Worm (Caenorhabditis elegans) whole organism, L2 larva: ENCODE measurements around the gene fbxa-81.

Experiments
- C34F6.9 ChIP-seq: fragments of 150-350 bp; optimal IDR thresholded peaks from 2 replicates; lab custom pipeline; 2014; ENCODE audit warnings: missing biosample characterization, missing genetic modification characterization
- Y55F3AM.14 ChIP-seq: fragments of 200-800 bp; sonication (Bioruptor generic); optimal IDR thresholded peaks from 2 replicates; lab custom pipeline; 2018; ENCODE audit warnings: mild to moderate bottlenecking, missing genetic modification characterization, missing compliant biosample characterization
- ZK546.5 ChIP-seq: sonication (generic microtip); optimal IDR thresholded peaks from 2 replicates; lab custom pipeline; 2017; ENCODE audit warnings: missing biosample characterization, missing genetic modification characterization
- alr-1 ChIP-seq: fragments of 150-350 bp; optimal IDR thresholded peaks from 2 replicates; lab custom pipeline; 2014; ENCODE audit warnings: missing biosample characterization, missing genetic modification characterization
- aly-2 ChIP-seq: fragments of 150-350 bp; optimal IDR thresholded peaks from 2 replicates; lab custom pipeline; 2014; ENCODE audit warnings: missing biosample characterization, missing genetic modification characterization
- ama-1 ChIP-seq: fragments of 150-350 bp; optimal IDR thresholded peaks from 2 replicates; lab custom pipeline; 2018; ENCODE audit warnings: inconsistent platforms
- blmp-1 ChIP-seq: sonication (generic microtip); optimal IDR thresholded peaks from 2 replicates; lab custom pipeline; 2017; ENCODE audit warnings: missing genetic modification characterization, mild to moderate bottlenecking, missing compliant biosample characterization, antibody characterized with exemption, moderate library complexity; ENCODE audit not compliant: insufficient read depth
- ceh-16 ChIP-seq: fragments of 150-350 bp; optimal IDR thresholded peaks from 2 replicates; lab custom pipeline; 2014; ENCODE audit warnings: missing biosample characterization, missing genetic modification characterization
- ceh-82 ChIP-seq: fragments of 150-350 bp; optimal IDR thresholded peaks from 2 replicates; lab custom pipeline; 2014; ENCODE audit warnings: missing biosample characterization, missing genetic modification characterization
- crh-2 ChIP-seq: sonication (generic microtip); optimal IDR thresholded peaks from 2 replicates; lab custom pipeline; 2017; ENCODE audit warnings: missing biosample characterization, missing genetic modification characterization
- dmd-4 ChIP-seq: sonication (generic microtip); optimal IDR thresholded peaks from 2 replicates; lab custom pipeline; 2017; ENCODE audit warnings: missing biosample characterization, missing genetic modification characterization
- egl-27 ChIP-seq: sonication (generic microtip); optimal IDR thresholded peaks from 3 replicates; lab custom pipeline; 2017; ENCODE audit warnings: missing biosample characterization, missing genetic modification reagents, missing genetic modification characterization
- elt-1 ChIP-seq: fragments of 150-350 bp; optimal IDR thresholded peaks from 2 replicates; lab custom pipeline; 2014; ENCODE audit warnings: missing biosample characterization, missing genetic modification characterization
- elt-3 ChIP-seq: sonication (generic microtip); optimal IDR thresholded peaks from 2 replicates; lab custom pipeline; 2017; ENCODE audit warnings: missing biosample characterization, missing genetic modification characterization
- fos-1 ChIP-seq: fragments of 150-350 bp; optimal IDR thresholded peaks from 2 replicates; lab custom pipeline; 2014; ENCODE audit warnings: missing biosample characterization, missing genetic modification characterization
- gmeb-1 ChIP-seq: fragments of 150-350 bp; optimal IDR thresholded peaks from 2 replicates; lab custom pipeline; 2014; ENCODE audit warnings: missing biosample characterization, missing genetic modification characterization
- lin-11 ChIP-seq: fragments of 150-350 bp; sonication (generic microtip); optimal IDR thresholded peaks from 2 replicates; lab custom pipeline; 2014; ENCODE audit warnings: missing biosample characterization, missing genetic modification characterization, inconsistent platforms, mixed read lengths
- lin-13 ChIP-seq: fragments of 150-350 bp; optimal IDR thresholded peaks from 2 replicates; lab custom pipeline; 2014; ENCODE audit warnings: missing biosample characterization, missing genetic modification reagents, missing genetic modification characterization
- lsy-2 ChIP-seq, 2 experiments: fragments of 150-350 bp in 1 of 2; sonication (generic microtip) in 1 of 2; optimal IDR thresholded peaks; 2 replicates each; lab custom pipeline; 2014 to 2017; ENCODE audit warnings: missing biosample characterization in 2 of 2, missing genetic modification characterization in 2 of 2
- mab-5 ChIP-seq: fragments of 150-350 bp; optimal IDR thresholded peaks from 2 replicates; lab custom pipeline; 2014; ENCODE audit warnings: missing biosample characterization, missing genetic modification characterization
- nhr-10 ChIP-seq: sonication (generic microtip); optimal IDR thresholded peaks from 2 replicates; lab custom pipeline; 2017; ENCODE audit warnings: missing biosample characterization, missing genetic modification characterization
- nhr-12 ChIP-seq: fragments of 150-350 bp; optimal IDR thresholded peaks from 2 replicates; lab custom pipeline; 2014; ENCODE audit warnings: missing biosample characterization, missing genetic modification characterization
- nhr-129 ChIP-seq: fragments of 150-350 bp; optimal IDR thresholded peaks from 2 replicates; lab custom pipeline; 2014; ENCODE audit warnings: missing biosample characterization, missing genetic modification characterization
- nhr-21 ChIP-seq: fragments of 150-350 bp; optimal IDR thresholded peaks from 2 replicates; lab custom pipeline; 2014; ENCODE audit warnings: missing biosample characterization, missing genetic modification characterization
- nhr-23 ChIP-seq: fragments of 150-350 bp; optimal IDR thresholded peaks from 2 replicates; lab custom pipeline; 2014; ENCODE audit warnings: missing biosample characterization, missing genetic modification reagents, missing genetic modification characterization
- nhr-25 ChIP-seq: fragments of 150-350 bp; sonication (generic microtip); optimal IDR thresholded peaks from 3 replicates; lab custom pipeline; 2014; ENCODE audit warnings: missing biosample characterization, missing genetic modification characterization
- nhr-77 ChIP-seq: fragments of 150-350 bp; optimal IDR thresholded peaks from 2 replicates; lab custom pipeline; 2014; ENCODE audit warnings: missing biosample characterization, missing genetic modification characterization
- peb-1 ChIP-seq: fragments of 150-350 bp; optimal IDR thresholded peaks from 2 replicates; lab custom pipeline; 2014; ENCODE audit warnings: missing biosample characterization, missing genetic modification characterization
- sem-4 ChIP-seq: fragments of 150-350 bp; optimal IDR thresholded peaks from 2 replicates; lab custom pipeline; 2014; ENCODE audit warnings: missing biosample characterization, missing genetic modification reagents, missing genetic modification characterization
- skn-1 ChIP-seq: sonication (generic microtip); optimal IDR thresholded peaks from 2 replicates; lab custom pipeline; 2017; ENCODE audit warnings: missing biosample characterization, missing genetic modification characterization
- sma-3 ChIP-seq: sonication (generic microtip); optimal IDR thresholded peaks from 2 replicates; lab custom pipeline; 2016; ENCODE audit warnings: missing genetic modification reagents, missing genetic modification characterization, missing compliant biosample characterization
- sma-9 ChIP-seq, 2 experiments: fragments of 150-350 bp in 1 of 2; sonication (generic microtip) in 1 of 2; optimal IDR thresholded peaks; 2 replicates each; lab custom pipeline; 2014 to 2016; ENCODE audit warnings: missing genetic modification characterization in 2 of 2, mild to moderate bottlenecking in 1 of 2, missing biosample characterization in 1 of 2, missing compliant biosample characterization in 1 of 2, missing genetic modification reagents in 1 of 2, moderate library complexity in 1 of 2
- snpc-4 ChIP-seq: fragments of 150-350 bp; optimal IDR thresholded peaks from 2 replicates; lab custom pipeline; 2014; ENCODE audit warnings: missing biosample characterization, missing genetic modification characterization
- unc-39 ChIP-seq: fragments of 150-350 bp; optimal IDR thresholded peaks from 2 replicates; lab custom pipeline; 2014; ENCODE audit warnings: missing biosample characterization, missing genetic modification characterization
- unc-55 ChIP-seq: fragments of 150-350 bp; sonication (generic microtip); optimal IDR thresholded peaks from 3 replicates; lab custom pipeline; 2014; ENCODE audit warnings: missing biosample characterization, missing genetic modification reagents, missing genetic modification characterization
- zag-1 ChIP-seq: fragments of 150-350 bp; optimal IDR thresholded peaks from 2 replicates; lab custom pipeline; 2014; ENCODE audit warnings: missing biosample characterization, missing genetic modification characterization
- ztf-1 ChIP-seq: fragments of 200-800 bp; sonication (Bioruptor generic); conservative IDR thresholded peaks from 2 replicates; pipeline ENCODE4 v1.3.6; 2022; ENCODE audit warnings: missing genetic modification characterization, missing compliant biosample characterization
- ztf-11 ChIP-seq: sonication (generic microtip); optimal IDR thresholded peaks from 2 replicates; lab custom pipeline; 2017; ENCODE audit warnings: missing biosample characterization, missing genetic modification characterization
- ztf-4 ChIP-seq: fragments of 150-350 bp; optimal IDR thresholded peaks from 2 replicates; lab custom pipeline; 2014; ENCODE audit warnings: missing biosample characterization, missing genetic modification characterization

Gene fbxa-81

DNA sequence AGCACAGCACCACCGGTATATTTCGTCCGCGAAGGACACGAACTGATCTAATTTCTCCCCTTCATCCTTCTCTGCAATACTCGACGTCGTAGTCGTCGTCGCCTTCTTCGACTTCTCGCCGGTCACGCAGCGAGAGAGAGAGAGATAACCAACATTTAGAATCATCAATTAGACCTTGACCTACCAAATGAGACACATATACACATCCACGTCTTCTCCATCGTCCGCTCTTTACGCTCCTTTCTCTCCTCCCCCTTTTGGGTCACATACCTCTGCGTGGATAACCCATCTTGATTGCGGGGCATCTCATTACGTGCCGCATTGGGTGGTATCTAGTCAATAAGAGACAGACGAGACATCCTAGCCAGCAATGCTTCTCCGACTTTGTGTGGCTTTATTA lies 39.5 kb upstream of the fbxa-81 start, which contains the start of gene sym-1 (continued):
- TF ChIP-seq peb-1 (tag; lab: Kevin White, UChicago) (no peak), snpc-4 (tag; lab: Kevin White, UChicago) (no peak), zag-1 (tag; lab: Kevin White, UChicago) (no peak), mab-5 (tag; lab: Kevin White, UChicago) (no peak), unc-55 (GFP tag; lab: Kevin White, UChicago) (no peak), skn-1 (tag; lab: Kevin White, UChicago) (no peak), nhr-129 (tag; lab: Kevin White, UChicago) (no peak), ceh-16 (peak; percentile 60), blmp-1 (tag; lab: Kevin White, UChicago) (peak; percentile 37)
- TF ChIP-seq, all 48 proteins: peak for 10

DNA sequence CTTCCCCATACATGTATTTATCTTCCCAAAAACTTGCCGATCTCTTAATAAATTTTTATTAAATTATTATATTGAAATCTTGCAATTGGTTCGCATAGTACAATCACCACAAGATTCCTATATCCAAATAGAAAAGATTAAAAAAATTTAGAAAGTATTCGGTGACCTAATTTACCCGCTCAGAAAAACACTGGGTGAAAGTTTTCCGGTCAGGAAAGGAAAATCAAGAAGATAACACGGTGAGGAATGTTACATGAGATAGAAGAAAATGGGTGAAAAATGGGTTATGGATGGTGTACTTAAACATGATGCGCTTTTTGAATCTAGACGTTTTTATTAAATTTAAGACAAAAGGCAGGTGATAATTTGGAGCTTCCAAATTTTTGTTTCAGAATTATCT lies 39.0 kb upstream of the fbxa-81 start:
- TF ChIP-seq blmp-1 (tag; lab: Kevin White, UChicago) (peak; percentile 78), snpc-4 (tag; lab: Kevin White, UChicago) (no peak)

DNA sequence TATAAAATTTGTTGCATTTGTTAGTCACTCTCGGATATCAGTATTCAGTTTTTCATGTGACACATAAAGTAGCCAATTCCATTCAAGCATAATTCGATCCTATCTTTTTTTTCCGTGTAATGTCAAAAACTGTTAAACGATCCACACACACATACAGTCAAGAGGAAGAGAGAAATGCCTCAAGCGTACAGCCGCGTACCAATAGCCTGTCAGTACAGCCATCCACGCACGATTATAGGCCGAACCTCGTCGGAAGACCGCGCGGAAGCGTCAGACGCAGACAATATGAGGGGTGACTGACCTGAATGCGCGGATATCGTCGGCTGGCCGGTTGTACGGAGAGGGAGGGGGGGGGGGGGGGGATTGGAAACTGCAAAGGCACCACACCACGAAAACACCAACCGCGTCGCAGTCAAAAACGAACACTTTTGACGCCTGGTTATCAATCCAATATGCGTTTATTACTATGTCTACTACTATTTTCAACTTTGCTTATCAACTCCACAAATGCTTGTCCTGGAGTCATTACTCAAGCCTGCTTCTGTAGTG lies 35.8 kb upstream of the fbxa-81 start, which contains the start of gene let-4:
let-4 (plus strand) TSS at position 357 of the 549 bp plus-strand sequence.
- TF ChIP-seq nhr-21 (tag; lab: Kevin White, UChicago) (no peak), lsy-2 (tag; optimal IDR thresholded peaks at IDR 0.05; lab: Kevin White, UChicago) (no peak), ama-1 (lab: Kevin White, UChicago) (no peak), lin-13 (GFP tag; lab: Kevin White, UChicago) (no peak)

DNA sequence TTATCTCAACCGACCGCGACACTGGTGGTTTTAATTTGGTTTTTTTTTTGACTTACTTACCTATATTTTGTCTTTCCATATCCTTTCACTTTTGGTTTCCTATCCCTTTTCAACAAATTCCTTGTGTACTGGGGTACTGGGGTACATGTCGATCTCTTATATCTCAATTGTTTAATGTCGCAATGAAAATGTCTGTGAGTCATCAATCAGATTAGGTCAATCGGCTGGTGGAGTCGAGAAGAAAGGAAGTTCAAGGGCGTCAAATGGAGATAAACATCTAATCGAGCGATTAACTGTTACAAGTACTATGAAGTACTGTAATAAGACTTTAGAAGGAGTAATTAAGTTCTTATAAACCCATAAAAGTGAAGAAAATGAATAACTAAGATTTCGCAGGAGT lies 34.0 kb upstream of the fbxa-81 start:
- TF ChIP-seq egl-27 (tag; lab: Kevin White, UChicago) (peak; percentile 71), fos-1 (tag; lab: Kevin White, UChicago) (peak; percentile 79), sma-3 (GFP tag; lab: Kevin White, UChicago) (peak; percentile 79), sem-4 (tag; lab: Kevin White, UChicago) (peak; percentile 42), lsy-2 (tag; optimal IDR thresholded peaks at IDR 0.05; lab: Kevin White, UChicago) (peak in 1 of 2 experiments; percentile 21), nhr-23 (tag; lab: Kevin White, UChicago) (peak; percentile 17), elt-1 (tag; lab: Kevin White, UChicago) (peak; percentile 90), nhr-25 (tag; lab: Kevin White, UChicago) (peak; percentile 52), ztf-1 (GFP tag; lab: Robert Waterston, UW) (no peak), nhr-21 (tag; lab: Kevin White, UChicago) (peak; percentile 45), alr-1 (tag; lab: Kevin White, UChicago) (no peak), crh-2 (tag; lab: Kevin White, UChicago) (no peak), lin-11 (tag; lab: Kevin White, UChicago) (no peak), ceh-16 (peak; percentile 99), sma-9 (GFP tag; optimal IDR thresholded peaks at IDR 0.05; lab: Kevin White, UChicago) (peak; percentile 87), sma-9 (tag; optimal IDR thresholded peaks at IDR 0.05; lab: Kevin White, UChicago) (no peak), nhr-10 (tag; lab: Kevin White, UChicago) (no peak), ama-1 (lab: Kevin White, UChicago) (no peak), ceh-82 (no peak), blmp-1 (tag; lab: Kevin White, UChicago) (peak; percentile 86)

DNA sequence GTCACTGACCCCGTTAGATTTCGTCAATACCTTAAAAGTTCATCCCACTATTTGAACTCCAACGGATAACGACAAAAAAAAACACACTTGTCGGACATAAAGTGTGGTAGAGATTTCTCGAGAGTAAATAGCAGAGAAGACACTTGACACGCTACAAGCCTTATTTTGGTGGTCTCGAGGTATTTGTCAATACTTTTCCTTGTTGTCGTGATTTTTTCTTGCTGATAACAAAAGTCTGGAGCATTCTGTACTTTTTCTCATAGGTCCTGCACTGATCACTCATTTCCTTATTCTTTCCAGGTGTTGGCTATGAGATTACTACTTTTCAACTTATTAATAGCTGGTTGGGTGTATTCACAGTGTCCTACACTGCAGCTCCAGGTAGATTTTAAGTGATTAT lies 30.5 kb upstream of the fbxa-81 start, which contains the start of gene lron-1:
lron-1 (plus strand) TSS at position 301 of the 400 bp plus-strand sequence.
- TF ChIP-seq gmeb-1 (no peak), ZK546.5 (tag; lab: Kevin White, UChicago) (no peak), nhr-12 (tag; lab: Kevin White, UChicago) (no peak), zag-1 (tag; lab: Kevin White, UChicago) (no peak), unc-39 (tag; lab: Kevin White, UChicago) (no peak), ztf-11 (tag; lab: Kevin White, UChicago) (no peak), ama-1 (lab: Kevin White, UChicago) (no peak), fos-1 (tag; lab: Kevin White, UChicago) (no peak), alr-1 (tag; lab: Kevin White, UChicago) (no peak), C34F6.9 (tag; lab: Kevin White, UChicago) (no peak), nhr-77 (tag; lab: Kevin White, UChicago) (no peak), elt-3 (no peak), Y55F3AM.14 (GFP tag; lab: Kevin White, UChicago) (no peak), dmd-4 (tag; lab: Kevin White, UChicago) (no peak), ztf-4 (no peak), snpc-4 (tag; lab: Kevin White, UChicago) (no peak), aly-2 (no peak)
